Worm (Caenorhabditis elegans) whole organism, late embryonic: ENCODE measurements around the gene F33G12.3.

Experiments used
- K09A11.1 ChIP-seq: sonication (generic microtip); optimal IDR thresholded peaks from 2 replicates; lab custom pipeline; 2017; ENCODE audit warnings: antibody characterized with exemption, mild to moderate bottlenecking, missing genetic modification characterization, missing compliant biosample characterization; ENCODE audit not compliant: insufficient read depth
- ceh-24 ChIP-seq: sonication (generic microtip); optimal IDR thresholded peaks from 2 replicates; lab custom pipeline; 2016; ENCODE audit warnings: mild to moderate bottlenecking, missing genetic modification characterization, missing compliant biosample characterization
- unc-55 ChIP-seq: sonication (generic microtip); optimal IDR thresholded peaks from 2 replicates; lab custom pipeline; 2017; ENCODE audit warnings: missing biosample characterization, missing genetic modification reagents, missing genetic modification characterization

- TF ChIP-seq unc-55 (GFP tag; lab: Kevin White, UChicago) (no peak), ceh-24 (tag; lab: Kevin White, UChicago) (no peak), K09A11.1 (tag; lab: Kevin White, UChicago) (no peak)
These were observed 14.5 kb upstream of the F33G12.3 start for ce11 chrII:5048185-5048795.
